Fruit fly (Drosophila melanogaster) whole organism, prepupa: ENCODE results near the gene CG13937.

Experiments used
- CG1621 ChIP-seq: fragments of 200-800 bp; sonication (Bioruptor generic); optimal IDR thresholded peaks from 3 replicates; lab custom pipeline; 2018; ENCODE audit warnings: missing biosample characterization, mild to moderate bottlenecking, missing genetic modification characterization
- CG16779 ChIP-seq: fragments of 200-800 bp; sonication (Bioruptor generic); optimal IDR thresholded peaks from 3 replicates; lab custom pipeline; 2017; ENCODE audit warnings: missing biosample characterization, mild to moderate bottlenecking, missing genetic modification characterization
- CG3032 ChIP-seq: fragments of 200-800 bp; optimal IDR thresholded peaks from 2 replicates; lab custom pipeline; 2019; ENCODE audit warnings: missing biosample characterization, mild to moderate bottlenecking, missing genetic modification characterization, moderate library complexity
- CG31627 ChIP-seq: fragments of 200-800 bp; sonication (Bioruptor generic); optimal IDR thresholded peaks from 3 replicates; lab custom pipeline; 2016; ENCODE audit warnings: missing biosample characterization, missing genetic modification characterization
- CG4318 ChIP-seq: fragments of 200-800 bp; sonication (Bioruptor generic); optimal IDR thresholded peaks from 3 replicates; lab custom pipeline; 2017; ENCODE audit warnings: missing biosample characterization, mild to moderate bottlenecking, missing genetic modification characterization
- CG6276 ChIP-seq: fragments of 200-800 bp; sonication (Bioruptor generic); optimal IDR thresholded peaks from 2 replicates; lab custom pipeline; 2017; ENCODE audit warnings: missing biosample characterization, mild to moderate bottlenecking, missing genetic modification characterization
- CG6792 ChIP-seq: fragments of 200-800 bp; sonication (Bioruptor generic); optimal IDR thresholded peaks from 3 replicates; lab custom pipeline; 2016; ENCODE audit warnings: missing biosample characterization, missing genetic modification characterization
- CG6808 ChIP-seq: fragments of 200-800 bp; sonication (Bioruptor generic); optimal IDR thresholded peaks from 3 replicates; lab custom pipeline; 2017; ENCODE audit warnings: missing biosample characterization, missing genetic modification characterization, mild to moderate bottlenecking, moderate library complexity, missing genetic modification reagents
- CG6854 ChIP-seq: fragments of 200-800 bp; sonication (Bioruptor generic); optimal IDR thresholded peaks from 2 replicates; lab custom pipeline; 2017; ENCODE audit warnings: missing biosample characterization, mild to moderate bottlenecking, missing genetic modification characterization
- CG7368 ChIP-seq: fragments of 200-800 bp; sonication (Bioruptor generic); optimal IDR thresholded peaks from 3 replicates; lab custom pipeline; 2016; ENCODE audit warnings: missing biosample characterization, missing genetic modification characterization
- CG8319 ChIP-seq: fragments of 200-800 bp; sonication (Bioruptor generic); optimal IDR thresholded peaks from 3 replicates; lab custom pipeline; 2016; ENCODE audit warnings: missing biosample characterization, missing genetic modification characterization
- CG8632 ChIP-seq: fragments of 200-800 bp; sonication (Bioruptor generic); optimal IDR thresholded peaks from 3 replicates; lab custom pipeline; 2016; ENCODE audit warnings: missing biosample characterization, missing genetic modification characterization
- CG9139 ChIP-seq: fragments of 200-800 bp; sonication (Bioruptor generic); optimal IDR thresholded peaks from 3 replicates; lab custom pipeline; 2017; ENCODE audit warnings: missing biosample characterization, mild to moderate bottlenecking, missing genetic modification characterization
- Eip75B ChIP-seq: fragments of 200-800 bp; sonication (Bioruptor generic); optimal IDR thresholded peaks from 3 replicates; lab custom pipeline; 2016; ENCODE audit warnings: missing biosample characterization, missing genetic modification characterization
- Eip78C ChIP-seq: fragments of 200-800 bp; sonication (Bioruptor generic); peaks from one replicate; lab custom pipeline; 2016; ENCODE audit warnings: missing biosample characterization, missing genetic modification characterization
- Gug ChIP-seq: fragments of 200-800 bp; sonication (Bioruptor generic); IDR thresholded peaks from 2 replicates; pipeline ENCODE4 v1.3.6; 2022; ENCODE audit warnings: missing biosample characterization, missing genetic modification characterization
- Lpt ChIP-seq: fragments of 200-800 bp; sonication (Bioruptor generic); optimal IDR thresholded peaks from 3 replicates; lab custom pipeline; 2016; ENCODE audit warnings: missing biosample characterization, missing genetic modification characterization
- Met ChIP-seq: fragments of 200-800 bp; sonication (Bioruptor generic); optimal IDR thresholded peaks from 3 replicates; lab custom pipeline; 2016; ENCODE audit warnings: missing biosample characterization, missing genetic modification characterization
- OdsH ChIP-seq: fragments of 200-800 bp; sonication (Bioruptor generic); optimal IDR thresholded peaks from 3 replicates; lab custom pipeline; 2016; ENCODE audit warnings: missing biosample characterization, missing genetic modification characterization
- Sox102F ChIP-seq: fragments of 200-800 bp; sonication (Bioruptor generic); optimal IDR thresholded peaks from 2 replicates; lab custom pipeline; 2016; ENCODE audit warnings: missing biosample characterization, mild to moderate bottlenecking, missing genetic modification characterization
- Sox14 ChIP-seq: fragments of 200-800 bp; sonication (Bioruptor generic); optimal IDR thresholded peaks from 3 replicates; lab custom pipeline; 2016; ENCODE audit warnings: missing biosample characterization, missing genetic modification characterization
- Sox15 ChIP-seq: fragments of 200-800 bp; sonication (Bioruptor generic); optimal IDR thresholded peaks from 3 replicates; lab custom pipeline; 2016; ENCODE audit warnings: missing biosample characterization, missing genetic modification characterization
- achi ChIP-seq: fragments of 200-800 bp; sonication (Bioruptor generic); optimal IDR thresholded peaks from 3 replicates; lab custom pipeline; 2016; ENCODE audit warnings: missing biosample characterization, missing genetic modification characterization
- dsx ChIP-seq: fragments of 200-800 bp; optimal IDR thresholded peaks from 3 replicates; lab custom pipeline; 2019; ENCODE audit warnings: missing biosample characterization, mild to moderate bottlenecking, missing genetic modification characterization, moderate library complexity; ENCODE audit not compliant: poor library complexity, severe bottlenecking
- eg ChIP-seq: fragments of 200-800 bp; sonication (Bioruptor generic); IDR thresholded peaks from 3 replicates; pipeline ENCODE4 v1.3.6; 2022; ENCODE audit warnings: missing biosample characterization, missing genetic modification characterization
- esn ChIP-seq: fragments of 200-800 bp; sonication (Bioruptor generic); optimal IDR thresholded peaks from 2 replicates; lab custom pipeline; 2016; ENCODE audit warnings: missing biosample characterization, mild to moderate bottlenecking, missing genetic modification characterization, moderate library complexity
- fd59A ChIP-seq: fragments of 200-800 bp; sonication (Bioruptor generic); optimal IDR thresholded peaks from 2 replicates; lab custom pipeline; 2017; ENCODE audit warnings: missing biosample characterization, mild to moderate bottlenecking, missing genetic modification characterization, missing genetic modification reagents
- fkh ChIP-seq: fragments of 200-800 bp; sonication (Bioruptor generic); optimal IDR thresholded peaks from 3 replicates; lab custom pipeline; 2017; ENCODE audit warnings: missing biosample characterization, mild to moderate bottlenecking, missing genetic modification characterization, moderate library complexity
- lz ChIP-seq: fragments of 200-800 bp; sonication (Bioruptor generic); optimal IDR thresholded peaks from 3 replicates; lab custom pipeline; 2016; ENCODE audit warnings: missing biosample characterization, missing genetic modification characterization
- net ChIP-seq: fragments of 200-800 bp; sonication (Bioruptor generic); optimal IDR thresholded peaks from 3 replicates; lab custom pipeline; 2016; ENCODE audit warnings: missing biosample characterization, missing genetic modification characterization
- pdm3 ChIP-seq: fragments of 200-800 bp; sonication (Bioruptor generic); optimal IDR thresholded peaks from 3 replicates; lab custom pipeline; 2016; ENCODE audit warnings: missing biosample characterization, missing genetic modification characterization
- salr ChIP-seq, 2 experiments: fragments of 200-800 bp; sonication (Bioruptor generic); optimal IDR thresholded peaks; 3 replicates each; lab custom pipeline; 2016 to 2018; ENCODE audit warnings: missing biosample characterization in 2 of 2, missing genetic modification characterization in 2 of 2, mild to moderate bottlenecking in 1 of 2
- spab ChIP-seq: fragments of 200-800 bp; sonication (Bioruptor generic); optimal IDR thresholded peaks from 2 replicates; lab custom pipeline; 2017; ENCODE audit warnings: missing biosample characterization, mild to moderate bottlenecking, missing genetic modification characterization, missing genetic modification reagents
- ss ChIP-seq, 2 experiments: fragments of 200-800 bp; sonication (Bioruptor generic); optimal IDR thresholded peaks; 2 replicates in 1 of 2; 3 replicates in 1 of 2; lab custom pipeline; 2017 to 2018; ENCODE audit warnings: mild to moderate bottlenecking in 2 of 2, missing biosample characterization in 2 of 2, missing genetic modification characterization in 2 of 2, moderate library complexity in 1 of 2
- svp ChIP-seq: fragments of 200-800 bp; sonication (Bioruptor generic); peaks from one replicate; lab custom pipeline; 2016; ENCODE audit warnings: missing biosample characterization, missing genetic modification characterization
- topi ChIP-seq: fragments of 200-800 bp; sonication (Bioruptor generic); optimal IDR thresholded peaks from 3 replicates; lab custom pipeline; 2016; ENCODE audit warnings: missing biosample characterization, missing genetic modification characterization
- vri ChIP-seq: fragments of 200-800 bp; sonication (Bioruptor generic); optimal IDR thresholded peaks from 3 replicates; lab custom pipeline; 2016; ENCODE audit warnings: missing biosample characterization, mild to moderate bottlenecking, missing genetic modification characterization

The CG13937 gene

DNA sequence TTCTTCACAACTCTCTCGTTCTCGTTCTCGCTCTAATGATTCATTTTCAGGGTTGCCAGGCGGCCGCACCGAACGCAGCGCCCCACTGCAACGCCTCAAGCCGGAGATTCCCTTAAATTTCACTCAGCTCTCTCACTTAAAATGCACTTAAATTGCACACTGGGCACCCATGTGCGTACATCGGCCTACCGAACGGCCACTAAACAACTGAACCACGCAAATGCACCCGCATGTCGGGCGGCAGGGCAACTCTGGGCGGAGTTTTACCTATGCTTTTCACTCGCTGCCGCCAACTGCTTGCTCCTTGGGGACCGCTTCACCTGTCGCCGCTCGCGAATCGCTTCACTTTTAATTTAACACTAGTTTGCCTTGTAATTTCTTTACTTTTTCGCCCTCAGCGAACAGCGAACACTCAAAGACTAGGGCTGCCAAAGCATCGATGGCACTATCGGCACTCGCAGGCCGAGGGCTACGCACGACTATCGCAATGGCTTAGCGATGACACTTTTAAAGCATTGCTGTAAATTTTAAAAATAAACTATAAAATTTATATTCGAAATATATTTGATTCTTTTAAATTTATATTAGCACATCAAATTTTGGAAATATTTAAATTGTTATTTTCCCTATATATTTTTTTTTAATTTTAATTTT, 20.9 kb downstream of the CG13937 start, which contains the start of gene Rap1 (continued):
- no peak for TF ChIP-seq CG1621
- peak in 1 of 2 experiments; percentile 38 for TF ChIP-seq salr (GFP tag; optimal IDR thresholded peaks at IDR 0.05; lab: Kevin White, UChicago)
- no peak for TF ChIP-seq Lpt
- no peak for TF ChIP-seq CG8632 (GFP tag; lab: Kevin White, UChicago)
- TF ChIP-seq achi (GFP tag; lab: Kevin White, UChicago): peak; percentile 31
- peak; percentile 69 for TF ChIP-seq Eip78C (GFP tag; lab: Kevin White, UChicago)
- TF ChIP-seq CG8319 (GFP tag; lab: Kevin White, UChicago): peak; percentile 42
- no peak for TF ChIP-seq CG7368
- TF ChIP-seq Sox14: peak; percentile 21
- TF ChIP-seq Sox15: peak; percentile 18
- TF ChIP-seq OdsH (GFP tag; lab: Kevin White, UChicago): peak; percentile 43
- TF ChIP-seq CG3032 (tag; lab: Kevin White, UChicago): peak; percentile 58
- TF ChIP-seq CG31627 (GFP tag; lab: Kevin White, UChicago): peak; percentile 69
- peak; percentile 42 for TF ChIP-seq pdm3 (GFP tag; lab: Kevin White, UChicago)
- TF ChIP-seq Gug: 0 out of 2 replicates have a peak, but pooled peaks have one; percentile 9
- no peak for TF ChIP-seq Sox102F
- no peak for TF ChIP-seq fkh (GFP tag; lab: Kevin White, UChicago)
- peak; percentile 3 for TF ChIP-seq spab (GFP tag; lab: Kevin White, UChicago)
- TF ChIP-seq CG6792 (GFP tag; lab: Kevin White, UChicago): no peak
- peak; percentile 49 for TF ChIP-seq lz (GFP tag; lab: Kevin White, UChicago)
- no peak for TF ChIP-seq net (GFP tag; lab: Kevin White, UChicago)
- TF ChIP-seq esn (GFP tag; lab: Kevin White, UChicago): peak; percentile 56
- no peak for TF ChIP-seq dsx (GFP tag; lab: Kevin White, UChicago)
- TF ChIP-seq fd59A (GFP tag; lab: Kevin White, UChicago): no peak
- peak; percentile 21 for TF ChIP-seq svp (GFP tag; lab: Kevin White, UChicago)

DNA sequence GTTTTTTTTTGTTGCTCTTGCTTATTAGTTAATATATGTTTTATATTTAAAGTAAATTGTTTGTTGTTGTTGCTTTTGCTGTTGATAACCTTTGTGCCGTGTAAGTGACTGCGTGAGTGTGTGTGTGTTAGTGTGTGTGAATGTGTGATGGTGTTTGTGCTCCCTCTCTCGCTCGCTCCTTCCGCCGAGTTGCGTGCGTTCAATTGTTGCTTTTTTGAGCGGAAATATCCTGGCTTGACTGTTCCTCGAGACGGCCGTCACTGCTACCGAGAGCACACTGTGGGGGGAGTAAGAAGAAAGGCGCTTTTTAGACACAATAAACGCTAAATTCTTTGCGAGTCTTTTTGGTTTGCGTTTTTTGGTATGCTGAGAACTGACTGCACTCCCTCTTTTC, 21.4 kb downstream of the CG13937 start:
- TF ChIP-seq ss (GFP tag; optimal IDR thresholded peaks at IDR 0.05; lab: Kevin White, UChicago) (peak; percentile 69 to 77), eg (GFP tag; lab: Robert Waterston, UW) (no peak), CG6854 (GFP tag; lab: Kevin White, UChicago) (peak; percentile 18), CG16779 (tag; lab: Kevin White, UChicago) (peak; percentile 38), CG4318 (GFP tag; lab: Kevin White, UChicago) (no peak), Eip75B (GFP tag; lab: Kevin White, UChicago) (no peak), CG6808 (GFP tag; lab: Kevin White, UChicago) (peak; percentile 48), CG6276 (GFP tag; lab: Kevin White, UChicago) (peak; percentile 58), dsx (GFP tag; lab: Kevin White, UChicago) (peak; percentile 31), vri (GFP tag; lab: Kevin White, UChicago) (peak; percentile 45), spab (GFP tag; lab: Kevin White, UChicago) (no peak), Met (no peak), CG9139 (GFP tag; lab: Kevin White, UChicago) (peak; percentile 52), CG6792 (GFP tag; lab: Kevin White, UChicago) (no peak), Eip78C (GFP tag; lab: Kevin White, UChicago) (peak; percentile 68), Sox14 (peak; percentile 39), topi (GFP tag; lab: Kevin White, UChicago) (no peak), CG8632 (GFP tag; lab: Kevin White, UChicago) (no peak), svp (GFP tag; lab: Kevin White, UChicago) (peak; percentile 97)
- TF ChIP-seq, all 60 proteins: peak for 11
